Worm (Caenorhabditis elegans) whole organism, mixed stage, embryonic: ENCODE measurements around the gene ZC506.1.

Experiments
- M03D4.4 ChIP-seq: sonication (generic microtip); optimal IDR thresholded peaks from 2 replicates; lab custom pipeline; 2017; ENCODE audit warnings: mild to moderate bottlenecking, missing genetic modification characterization, missing compliant biosample characterization
- bed-3 ChIP-seq: fragments of 200-800 bp; sonication (Bioruptor generic); optimal IDR thresholded peaks from 3 replicates; lab custom pipeline; 2018; ENCODE audit warnings: mild to moderate bottlenecking, missing genetic modification characterization, moderate library complexity, missing compliant biosample characterization
- blmp-1 ChIP-seq: fragments of 150-350 bp; optimal IDR thresholded peaks from 2 replicates; lab custom pipeline; 2014; ENCODE audit warnings: missing biosample characterization, missing genetic modification characterization
- ceh-39 ChIP-seq: fragments of 150-350 bp; optimal IDR thresholded peaks from 2 replicates; lab custom pipeline; 2014; ENCODE audit warnings: missing biosample characterization, missing genetic modification characterization
- drap-1 ChIP-seq: fragments of 200-800 bp; sonication (Bioruptor generic); optimal IDR thresholded peaks from 3 replicates; lab custom pipeline; 2018; ENCODE audit warnings: mild to moderate bottlenecking, missing genetic modification characterization, missing compliant biosample characterization
- elt-3 ChIP-seq: fragments of 150-350 bp; optimal IDR thresholded peaks from 2 replicates; lab custom pipeline; 2014; ENCODE audit warnings: missing biosample characterization, missing genetic modification characterization
- lsy-2 ChIP-seq: fragments of 150-350 bp; optimal IDR thresholded peaks from 2 replicates; lab custom pipeline; 2014; ENCODE audit warnings: missing biosample characterization, missing genetic modification characterization
- nhr-12 ChIP-seq: fragments of 150-350 bp; optimal IDR thresholded peaks from 2 replicates; lab custom pipeline; 2014; ENCODE audit warnings: missing biosample characterization, missing genetic modification characterization
- sptf-1 ChIP-seq: sonication (generic microtip); optimal IDR thresholded peaks from 2 replicates; lab custom pipeline; 2017; ENCODE audit warnings: mild to moderate bottlenecking, missing genetic modification characterization, moderate library complexity, missing compliant biosample characterization
- unc-120 ChIP-seq: sonication (generic microtip); optimal IDR thresholded peaks from 2 replicates; lab custom pipeline; 2017; ENCODE audit warnings: missing genetic modification characterization, missing compliant biosample characterization; ENCODE audit not compliant: poor library complexity, severe bottlenecking
- ztf-11 ChIP-seq: fragments of 150-350 bp; optimal IDR thresholded peaks from 2 replicates; lab custom pipeline; 2014; ENCODE audit warnings: missing biosample characterization, missing genetic modification characterization

ce11 chrX:9924962-9925361 lies 33.8 kb upstream of the ZC506.1 start, which contains the start of gene ugt-23:
- no peak for TF ChIP-seq bed-3
- no peak for TF ChIP-seq M03D4.4 (tag; lab: Kevin White, UChicago)
- no peak for TF ChIP-seq ceh-39 (tag; lab: Kevin White, UChicago)
- TF ChIP-seq blmp-1 (tag; lab: Kevin White, UChicago), result no peak
- no peak for TF ChIP-seq ztf-11 (tag; lab: Kevin White, UChicago)
- no peak for TF ChIP-seq nhr-12 (tag; lab: Kevin White, UChicago)
- TF ChIP-seq unc-120 (tag; lab: Kevin White, UChicago), result no peak
- TF ChIP-seq elt-3 (tag; lab: Kevin White, UChicago), result no peak
- TF ChIP-seq sptf-1 (tag; lab: Kevin White, UChicago), result no peak
- no peak for TF ChIP-seq drap-1
- TF ChIP-seq lsy-2 (tag; lab: Kevin White, UChicago), result no peak
